Fruit fly (Drosophila melanogaster) whole organism, adult: ENCODE data around the gene CG5885.

ENCODE experiments used
- CG11617 ChIP-seq: fragments of 200-800 bp; sonication (Bioruptor generic); optimal IDR thresholded peaks from 2 replicates; lab custom pipeline; 2017; ENCODE audit warnings: mild to moderate bottlenecking, missing biosample characterization, missing genetic modification reagents, missing genetic modification characterization
- CG12768 ChIP-seq: fragments of 200-800 bp; sonication (Bioruptor generic); optimal IDR thresholded peaks from 2 replicates; lab custom pipeline; 2017; ENCODE audit warnings: missing biosample characterization, missing genetic modification characterization, mild to moderate bottlenecking, moderate library complexity, missing genetic modification reagents
- CG14711 ChIP-seq: fragments of 200-800 bp; sonication (Bioruptor generic); optimal IDR thresholded peaks from 2 replicates; lab custom pipeline; 2018; ENCODE audit warnings: missing biosample characterization, mild to moderate bottlenecking, missing genetic modification characterization, moderate library complexity
- CG1620 ChIP-seq: fragments of 200-800 bp; sonication (Bioruptor generic); optimal IDR thresholded peaks from 2 replicates; lab custom pipeline; 2016; ENCODE audit warnings: missing biosample characterization, missing genetic modification characterization
- CG33017 ChIP-seq: fragments of 200-800 bp; sonication (Bioruptor generic); optimal IDR thresholded peaks from 2 replicates; lab custom pipeline; 2018; ENCODE audit warnings: missing biosample characterization, mild to moderate bottlenecking, missing genetic modification characterization, moderate library complexity
- CG5204 ChIP-seq: fragments of 200-800 bp; sonication (Bioruptor generic); optimal IDR thresholded peaks from 2 replicates; lab custom pipeline; 2016; ENCODE audit warnings: missing biosample characterization, missing genetic modification characterization
- CG7045 ChIP-seq: fragments of 200-800 bp; sonication (Bioruptor generic); optimal IDR thresholded peaks from 2 replicates; lab custom pipeline; 2017; ENCODE audit warnings: missing biosample characterization, mild to moderate bottlenecking, missing genetic modification characterization
- CG7101 ChIP-seq: fragments of 200-800 bp; sonication (Bioruptor generic); optimal IDR thresholded peaks from 2 replicates; lab custom pipeline; 2018; ENCODE audit warnings: missing biosample characterization, mild to moderate bottlenecking, missing genetic modification characterization, moderate library complexity
- Clk ChIP-seq: fragments of 200-800 bp; sonication (Bioruptor generic); optimal IDR thresholded peaks from 2 replicates; lab custom pipeline; 2017; ENCODE audit warnings: missing biosample characterization, missing genetic modification characterization
- Crg-1 ChIP-seq: fragments of 200-800 bp; sonication (Bioruptor generic); optimal IDR thresholded peaks from 2 replicates; lab custom pipeline; 2016; ENCODE audit warnings: missing biosample characterization, missing genetic modification characterization
- Hr96 ChIP-seq: fragments of 200-800 bp; sonication (Bioruptor generic); optimal IDR thresholded peaks from 2 replicates; lab custom pipeline; 2016; ENCODE audit warnings: missing biosample characterization, missing genetic modification characterization
- Mnt ChIP-seq: fragments of 200-800 bp; sonication (Bioruptor generic); optimal IDR thresholded peaks from 2 replicates; lab custom pipeline; 2016; ENCODE audit warnings: missing biosample characterization, mild to moderate bottlenecking, missing genetic modification characterization
- bab1 ChIP-seq: fragments of 200-800 bp; sonication (Bioruptor generic); optimal IDR thresholded peaks from 3 replicates; lab custom pipeline; 2019; ENCODE audit warnings: missing biosample characterization, mild to moderate bottlenecking, missing genetic modification characterization, moderate library complexity
- cic ChIP-seq: fragments of 200-800 bp; sonication (Bioruptor generic); optimal IDR thresholded peaks from 2 replicates; lab custom pipeline; 2017; ENCODE audit warnings: missing biosample characterization, mild to moderate bottlenecking, missing genetic modification characterization, moderate library complexity
- cnc ChIP-seq, 2 experiments: fragments of >200 bp; optimal IDR thresholded peaks; 2 replicates each; lab custom pipeline; 2017
- kay ChIP-seq: fragments of 200-800 bp; sonication (Bioruptor generic); peaks from one replicate; lab custom pipeline; 2016; ENCODE audit warnings: missing biosample characterization, missing genetic modification characterization, borderline replicate concordance
- ovo ChIP-seq: fragments of 200-800 bp; sonication (Bioruptor generic); optimal IDR thresholded peaks from 2 replicates; lab custom pipeline; 2016; ENCODE audit warnings: missing biosample characterization, missing genetic modification characterization
- pad ChIP-seq: fragments of 200-800 bp; sonication (Bioruptor generic); optimal IDR thresholded peaks from 3 replicates; lab custom pipeline; 2017; ENCODE audit warnings: missing biosample characterization, missing genetic modification characterization, mild to moderate bottlenecking, moderate library complexity, missing genetic modification reagents
- tj ChIP-seq: fragments of 200-800 bp; sonication (Bioruptor generic); optimal IDR thresholded peaks from 3 replicates; lab custom pipeline; 2017; ENCODE audit warnings: missing biosample characterization, mild to moderate bottlenecking, missing genetic modification characterization, moderate library complexity
- toe ChIP-seq: fragments of 200-800 bp; sonication (Bioruptor generic); optimal IDR thresholded peaks from 2 replicates; lab custom pipeline; 2016; ENCODE audit warnings: missing biosample characterization, missing genetic modification characterization

Gene CG5885

DNA sequence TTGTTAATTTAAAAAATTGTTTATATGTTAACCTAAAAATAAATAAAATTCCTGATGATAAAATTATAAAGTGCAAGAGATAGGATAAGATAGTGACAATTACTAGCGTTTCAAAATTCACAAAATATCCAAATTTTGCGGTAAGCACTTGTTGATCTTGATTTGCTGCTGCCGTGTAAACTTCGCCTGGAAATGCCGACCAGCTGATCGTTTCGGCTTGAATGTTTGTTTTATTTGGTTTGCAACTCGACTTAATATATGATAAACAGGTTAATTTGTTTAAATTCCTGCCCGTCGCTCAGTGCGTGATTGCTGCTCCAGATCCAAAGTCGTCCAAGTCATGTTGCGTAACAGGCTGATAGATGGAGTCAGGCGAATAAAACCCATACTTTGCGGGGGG is 3.3 kb upstream of the CG5885 start, which contains the start of gene CG4592:
Gene CG4592, plus strand, starts transcription at position 233 of the 400 bp plus-strand sequence.
- TF ChIP-seq cic (peak; percentile 24), CG12768 (peak; percentile 82), Crg-1 (no peak), toe (GFP tag; lab: Kevin White, UChicago) (peak; percentile 67), Mnt (GFP tag; lab: Kevin White, UChicago) (peak; percentile 51), pad (GFP tag; lab: Kevin White, UChicago) (peak; percentile 25), CG14711 (tag; lab: Kevin White, UChicago) (peak; percentile 66), bab1 (peak; percentile 85), kay (GFP tag; lab: Kevin White, UChicago) (peak; percentile 88), CG7045 (GFP tag; lab: Kevin White, UChicago) (peak; percentile 72), ovo (GFP tag; lab: Kevin White, UChicago) (no peak), CG33017 (tag; lab: Kevin White, UChicago) (peak; percentile 72), CG11617 (GFP tag; lab: Kevin White, UChicago) (peak; percentile 79), CG5204 (GFP tag; lab: Kevin White, UChicago) (peak; percentile 40), CG1620 (GFP tag; lab: Kevin White, UChicago) (peak; percentile 12), cnc (optimal IDR thresholded peaks at IDR 0.05; lab: Kevin White, UChicago) (no peak), Hr96 (peak; percentile 69), Clk (GFP tag; lab: Kevin White, UChicago) (no peak), tj (GFP tag; lab: Kevin White, UChicago) (peak; percentile 56), CG7101 (tag; lab: Kevin White, UChicago) (peak; percentile 78)

DNA sequence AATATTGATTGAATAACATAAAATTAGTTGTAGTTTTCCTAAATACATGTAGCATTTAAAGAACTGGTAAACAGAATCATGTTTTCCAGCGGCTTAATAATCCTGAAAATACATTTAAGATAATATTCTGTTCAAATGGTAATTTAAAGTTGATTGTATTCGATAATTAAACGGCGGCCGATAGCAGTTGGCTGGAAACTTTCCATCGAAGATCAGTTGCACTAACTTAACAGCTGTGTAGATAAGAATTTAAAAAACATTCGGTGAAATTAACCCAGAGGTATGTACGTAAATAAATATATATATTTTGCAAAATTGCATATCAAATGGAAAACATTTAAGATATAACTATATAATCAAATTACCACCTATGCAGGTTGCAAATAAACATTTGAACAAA is 1.8 kb upstream of the CG5885 start, which contains the start of gene CG4594:
Gene CG4594, plus strand, starts transcription at position 212 of the 400 bp plus-strand sequence.
- TF ChIP-seq toe (GFP tag; lab: Kevin White, UChicago): no peak
- no peak for TF ChIP-seq kay (GFP tag; lab: Kevin White, UChicago)
- no peak for TF ChIP-seq Crg-1
- TF ChIP-seq bab1: no peak
- no peak for TF ChIP-seq pad (GFP tag; lab: Kevin White, UChicago)
- TF ChIP-seq CG5204 (GFP tag; lab: Kevin White, UChicago): no peak
- no peak for TF ChIP-seq CG14711 (tag; lab: Kevin White, UChicago)
- no peak for TF ChIP-seq tj (GFP tag; lab: Kevin White, UChicago)
- no peak for TF ChIP-seq cnc (optimal IDR thresholded peaks at IDR 0.05; lab: Kevin White, UChicago)
- TF ChIP-seq CG12768: no peak
- TF ChIP-seq CG1620 (GFP tag; lab: Kevin White, UChicago): no peak
- TF ChIP-seq CG11617 (GFP tag; lab: Kevin White, UChicago): no peak

DNA sequence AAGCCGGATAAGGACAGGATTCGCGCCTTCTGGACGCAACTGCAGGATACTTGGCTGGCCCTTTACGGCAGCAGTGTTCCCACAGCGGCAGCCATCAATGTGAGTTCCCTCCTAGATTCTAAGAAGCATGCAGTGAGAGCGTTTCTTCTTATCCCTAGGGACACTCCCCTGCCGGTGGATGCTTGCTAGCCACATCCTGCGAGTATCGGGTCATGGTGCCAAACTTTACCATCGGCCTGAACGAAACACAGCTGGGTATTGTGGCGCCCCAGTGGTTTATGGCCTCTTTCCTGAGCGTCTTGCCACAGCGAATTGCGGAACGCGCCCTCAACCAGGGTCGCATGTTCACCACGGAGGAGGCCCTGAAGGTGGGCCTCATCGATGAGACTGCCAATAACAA is 1.1 kb upstream of the CG5885 start:
- no peak for TF ChIP-seq CG1620 (GFP tag; lab: Kevin White, UChicago)

DNA sequence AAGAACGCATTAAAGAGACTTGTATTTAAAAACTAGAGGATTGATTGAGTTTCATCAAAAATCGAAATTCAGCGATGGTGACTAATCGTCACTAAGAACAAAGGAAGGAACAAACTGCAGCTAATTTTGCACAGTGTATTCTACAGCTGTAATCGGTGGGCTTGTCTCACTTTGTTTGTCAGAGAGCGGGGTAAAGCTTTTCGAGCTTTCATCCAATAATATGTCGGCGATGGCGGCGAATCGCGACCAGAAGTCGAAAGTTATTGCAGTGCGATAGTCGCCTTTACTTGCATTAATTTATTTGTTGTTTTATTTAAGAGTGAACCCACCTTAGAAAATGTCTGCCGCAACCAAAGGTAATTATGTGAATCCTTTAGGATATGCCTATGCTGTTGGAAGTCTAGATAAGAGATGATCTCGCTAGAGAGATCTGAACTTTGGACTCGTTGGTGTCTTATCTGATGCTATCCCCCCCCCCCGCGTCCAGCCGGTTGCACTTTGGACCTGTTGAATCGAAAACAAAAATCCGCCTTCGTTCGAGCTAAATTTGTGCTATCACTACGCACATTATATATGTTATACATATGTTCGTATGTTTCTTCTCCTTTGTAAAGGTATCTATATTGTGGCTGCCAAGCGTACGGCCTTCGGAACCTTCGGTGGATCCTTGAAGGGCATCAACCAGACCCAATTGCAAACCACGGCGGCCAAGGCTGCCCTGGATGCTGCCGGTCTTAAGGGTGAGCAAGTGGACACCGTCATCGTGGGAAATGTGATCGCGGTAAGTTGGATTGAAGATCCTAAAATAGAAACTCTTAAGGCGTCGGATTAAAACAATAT is 2.9 kb downstream of the CG5885 start, which contains the start of gene yip2:
Gene yip2, plus strand, starts transcription at position 243 of the 840 bp plus-strand sequence.
- peak; percentile 99 for TF ChIP-seq Hr96
- no peak for TF ChIP-seq kay (GFP tag; lab: Kevin White, UChicago)
- peak; percentile 74 for TF ChIP-seq CG33017 (tag; lab: Kevin White, UChicago)
- TF ChIP-seq tj (GFP tag; lab: Kevin White, UChicago): peak; percentile 88
- TF ChIP-seq cic: peak; percentile 91
- TF ChIP-seq CG7101 (tag; lab: Kevin White, UChicago): peak; percentile 70
- peak; percentile 65 for TF ChIP-seq Crg-1
- TF ChIP-seq bab1: peak; percentile 81
- peak; percentile 97 for TF ChIP-seq CG5204 (GFP tag; lab: Kevin White, UChicago)
- TF ChIP-seq CG11617 (GFP tag; lab: Kevin White, UChicago): peak; percentile 95
- peak; percentile 45 for TF ChIP-seq CG14711 (tag; lab: Kevin White, UChicago)
- peak; percentile 93 for TF ChIP-seq CG7045 (GFP tag; lab: Kevin White, UChicago)
- peak; percentile 49 for TF ChIP-seq ovo (GFP tag; lab: Kevin White, UChicago)
- TF ChIP-seq cnc (optimal IDR thresholded peaks at IDR 0.05; lab: Kevin White, UChicago): peak in 1 of 2 experiments; percentile 7
- TF ChIP-seq Mnt (GFP tag; lab: Kevin White, UChicago): peak; percentile 82
- TF ChIP-seq Clk (GFP tag; lab: Kevin White, UChicago): peak; percentile 90
- TF ChIP-seq toe (GFP tag; lab: Kevin White, UChicago): peak; percentile 99
- TF ChIP-seq CG1620 (GFP tag; lab: Kevin White, UChicago): peak; percentile 50
- peak; percentile 61 for TF ChIP-seq pad (GFP tag; lab: Kevin White, UChicago)
- TF ChIP-seq CG12768: peak; percentile 100

DNA sequence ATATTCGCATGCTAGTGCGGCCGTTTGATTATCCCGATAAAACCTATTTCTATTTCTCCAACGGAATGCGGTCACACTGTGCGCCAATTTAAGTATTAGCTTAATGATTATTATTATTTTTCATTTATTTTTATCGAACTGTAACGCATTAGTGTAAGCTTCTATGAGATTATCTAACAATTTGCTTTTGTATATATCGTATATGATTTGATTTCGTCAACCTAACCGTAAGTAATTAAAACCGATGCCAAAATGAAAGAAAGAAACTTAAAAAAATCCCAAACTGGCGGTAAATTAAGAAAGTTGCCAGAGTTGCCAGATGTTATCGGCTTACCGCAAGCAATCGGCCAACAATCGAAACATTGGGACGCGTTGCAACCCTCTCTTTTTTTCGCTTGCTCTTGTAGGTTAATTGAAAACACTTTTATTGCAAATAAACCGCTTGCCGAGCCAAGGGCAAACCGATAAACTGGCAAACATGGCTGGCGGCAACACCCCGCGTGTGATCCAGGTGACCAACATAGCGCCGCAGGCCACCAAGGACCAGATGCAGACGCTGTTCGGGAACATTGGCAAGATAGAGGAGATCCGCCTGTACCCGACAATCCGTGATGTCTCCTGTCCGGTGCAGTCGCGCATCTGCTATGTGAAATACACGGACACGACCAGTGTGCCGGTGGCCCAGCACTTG is 5.4 kb downstream of the CG5885 start, which contains the start of the genes Etl1 and Srp54:
Gene Etl1, minus strand, starts transcription at position 39 of the 691 bp plus-strand sequence.
Gene Srp54, plus strand, starts transcription at position 342 of the 691 bp plus-strand sequence.
- TF ChIP-seq Hr96 (peak; percentile 21), kay (GFP tag; lab: Kevin White, UChicago) (no peak), CG7101 (tag; lab: Kevin White, UChicago) (no peak), Crg-1 (no peak), CG12768 (no peak), CG33017 (tag; lab: Kevin White, UChicago) (no peak), CG14711 (tag; lab: Kevin White, UChicago) (peak; percentile 95), Mnt (GFP tag; lab: Kevin White, UChicago) (peak; percentile 17)
